Worm (Caenorhabditis elegans) whole organism, L2 larva: ENCODE measurements around the gene W03F8.4.

Source experiments
- C34F6.9 ChIP-seq: fragments of 150-350 bp; optimal IDR thresholded peaks from 2 replicates; lab custom pipeline; 2014; ENCODE audit warnings: missing biosample characterization, missing genetic modification characterization
- F13H6.1 ChIP-seq: sonication (generic microtip); optimal IDR thresholded peaks from 2 replicates; lab custom pipeline; 2016; ENCODE audit warnings: missing genetic modification characterization, missing compliant biosample characterization
- R02D3.7 ChIP-seq: fragments of 150-350 bp; optimal IDR thresholded peaks from 2 replicates; lab custom pipeline; 2014; ENCODE audit warnings: missing biosample characterization, missing genetic modification characterization
- Y55F3AM.14 ChIP-seq: fragments of 200-800 bp; sonication (Bioruptor generic); optimal IDR thresholded peaks from 2 replicates; lab custom pipeline; 2018; ENCODE audit warnings: mild to moderate bottlenecking, missing genetic modification characterization, missing compliant biosample characterization
- ZK546.5 ChIP-seq: sonication (generic microtip); optimal IDR thresholded peaks from 2 replicates; lab custom pipeline; 2017; ENCODE audit warnings: missing biosample characterization, missing genetic modification characterization
- alr-1 ChIP-seq: fragments of 150-350 bp; optimal IDR thresholded peaks from 2 replicates; lab custom pipeline; 2014; ENCODE audit warnings: missing biosample characterization, missing genetic modification characterization
- aly-2 ChIP-seq: fragments of 150-350 bp; optimal IDR thresholded peaks from 2 replicates; lab custom pipeline; 2014; ENCODE audit warnings: missing biosample characterization, missing genetic modification characterization
- ama-1 ChIP-seq: fragments of 150-350 bp; optimal IDR thresholded peaks from 2 replicates; lab custom pipeline; 2018; ENCODE audit warnings: inconsistent platforms
- blmp-1 ChIP-seq: sonication (generic microtip); optimal IDR thresholded peaks from 2 replicates; lab custom pipeline; 2017; ENCODE audit warnings: missing genetic modification characterization, mild to moderate bottlenecking, missing compliant biosample characterization, antibody characterized with exemption, moderate library complexity; ENCODE audit not compliant: insufficient read depth
- ceh-16 ChIP-seq: fragments of 150-350 bp; optimal IDR thresholded peaks from 2 replicates; lab custom pipeline; 2014; ENCODE audit warnings: missing biosample characterization, missing genetic modification characterization
- ceh-82 ChIP-seq: fragments of 150-350 bp; optimal IDR thresholded peaks from 2 replicates; lab custom pipeline; 2014; ENCODE audit warnings: missing biosample characterization, missing genetic modification characterization
- crh-2 ChIP-seq: sonication (generic microtip); optimal IDR thresholded peaks from 2 replicates; lab custom pipeline; 2017; ENCODE audit warnings: missing biosample characterization, missing genetic modification characterization
- dmd-4 ChIP-seq: sonication (generic microtip); optimal IDR thresholded peaks from 2 replicates; lab custom pipeline; 2017; ENCODE audit warnings: missing biosample characterization, missing genetic modification characterization
- egl-27 ChIP-seq: sonication (generic microtip); optimal IDR thresholded peaks from 3 replicates; lab custom pipeline; 2017; ENCODE audit warnings: missing biosample characterization, missing genetic modification reagents, missing genetic modification characterization
- elt-1 ChIP-seq: fragments of 150-350 bp; optimal IDR thresholded peaks from 2 replicates; lab custom pipeline; 2014; ENCODE audit warnings: missing biosample characterization, missing genetic modification characterization
- elt-3 ChIP-seq: sonication (generic microtip); optimal IDR thresholded peaks from 2 replicates; lab custom pipeline; 2017; ENCODE audit warnings: missing biosample characterization, missing genetic modification characterization
- fos-1 ChIP-seq: fragments of 150-350 bp; optimal IDR thresholded peaks from 2 replicates; lab custom pipeline; 2014; ENCODE audit warnings: missing biosample characterization, missing genetic modification characterization
- gmeb-1 ChIP-seq: fragments of 150-350 bp; optimal IDR thresholded peaks from 2 replicates; lab custom pipeline; 2014; ENCODE audit warnings: missing biosample characterization, missing genetic modification characterization
- lin-11 ChIP-seq: fragments of 150-350 bp; sonication (generic microtip); optimal IDR thresholded peaks from 2 replicates; lab custom pipeline; 2014; ENCODE audit warnings: missing biosample characterization, missing genetic modification characterization, inconsistent platforms, mixed read lengths
- lin-13 ChIP-seq: fragments of 150-350 bp; optimal IDR thresholded peaks from 2 replicates; lab custom pipeline; 2014; ENCODE audit warnings: missing biosample characterization, missing genetic modification reagents, missing genetic modification characterization
- lin-39 ChIP-seq: fragments of 150-350 bp; optimal IDR thresholded peaks from 2 replicates; lab custom pipeline; 2014; ENCODE audit warnings: missing biosample characterization, missing genetic modification reagents, missing genetic modification characterization
- lsy-2 ChIP-seq, 2 experiments: fragments of 150-350 bp in 1 of 2; sonication (generic microtip) in 1 of 2; optimal IDR thresholded peaks; 2 replicates each; lab custom pipeline; 2014 to 2017; ENCODE audit warnings: missing biosample characterization in 2 of 2, missing genetic modification characterization in 2 of 2
- mab-5 ChIP-seq: fragments of 150-350 bp; optimal IDR thresholded peaks from 2 replicates; lab custom pipeline; 2014; ENCODE audit warnings: missing biosample characterization, missing genetic modification characterization
- mbf-1 ChIP-seq: sonication (generic microtip); optimal IDR thresholded peaks from 2 replicates; lab custom pipeline; 2017; ENCODE audit warnings: missing biosample characterization, missing genetic modification characterization
- mdl-1 ChIP-seq, 2 experiments: fragments of 150-350 bp in 1 of 2; sonication (generic microtip) in 1 of 2; optimal IDR thresholded peaks; 2 replicates each; lab custom pipeline; 2017; ENCODE audit warnings: missing biosample characterization in 2 of 2, missing genetic modification characterization in 2 of 2
- nhr-10 ChIP-seq: sonication (generic microtip); optimal IDR thresholded peaks from 2 replicates; lab custom pipeline; 2017; ENCODE audit warnings: missing biosample characterization, missing genetic modification characterization
- nhr-11 ChIP-seq: fragments of 150-350 bp; optimal IDR thresholded peaks from 2 replicates; lab custom pipeline; 2014; ENCODE audit warnings: missing biosample characterization, missing genetic modification characterization
- nhr-12 ChIP-seq: fragments of 150-350 bp; optimal IDR thresholded peaks from 2 replicates; lab custom pipeline; 2014; ENCODE audit warnings: missing biosample characterization, missing genetic modification characterization
- nhr-129 ChIP-seq: fragments of 150-350 bp; optimal IDR thresholded peaks from 2 replicates; lab custom pipeline; 2014; ENCODE audit warnings: missing biosample characterization, missing genetic modification characterization
- nhr-21 ChIP-seq: fragments of 150-350 bp; optimal IDR thresholded peaks from 2 replicates; lab custom pipeline; 2014; ENCODE audit warnings: missing biosample characterization, missing genetic modification characterization
- nhr-23 ChIP-seq: fragments of 150-350 bp; optimal IDR thresholded peaks from 2 replicates; lab custom pipeline; 2014; ENCODE audit warnings: missing biosample characterization, missing genetic modification reagents, missing genetic modification characterization
- nhr-237 ChIP-seq: fragments of 150-350 bp; optimal IDR thresholded peaks from 2 replicates; lab custom pipeline; 2014; ENCODE audit warnings: missing biosample characterization, missing genetic modification characterization
- nhr-25 ChIP-seq: fragments of 150-350 bp; sonication (generic microtip); optimal IDR thresholded peaks from 3 replicates; lab custom pipeline; 2014; ENCODE audit warnings: missing biosample characterization, missing genetic modification characterization
- nhr-6 ChIP-seq: fragments of 150-350 bp; optimal IDR thresholded peaks from 2 replicates; lab custom pipeline; 2014; ENCODE audit warnings: missing biosample characterization, missing genetic modification characterization
- nhr-77 ChIP-seq: fragments of 150-350 bp; optimal IDR thresholded peaks from 2 replicates; lab custom pipeline; 2014; ENCODE audit warnings: missing biosample characterization, missing genetic modification characterization
- peb-1 ChIP-seq: fragments of 150-350 bp; optimal IDR thresholded peaks from 2 replicates; lab custom pipeline; 2014; ENCODE audit warnings: missing biosample characterization, missing genetic modification characterization
- sem-4 ChIP-seq: fragments of 150-350 bp; optimal IDR thresholded peaks from 2 replicates; lab custom pipeline; 2014; ENCODE audit warnings: missing biosample characterization, missing genetic modification reagents, missing genetic modification characterization
- skn-1 ChIP-seq: sonication (generic microtip); optimal IDR thresholded peaks from 2 replicates; lab custom pipeline; 2017; ENCODE audit warnings: missing biosample characterization, missing genetic modification characterization
- sma-3 ChIP-seq: sonication (generic microtip); optimal IDR thresholded peaks from 2 replicates; lab custom pipeline; 2016; ENCODE audit warnings: missing genetic modification reagents, missing genetic modification characterization, missing compliant biosample characterization
- sma-9 ChIP-seq, 2 experiments: fragments of 150-350 bp in 1 of 2; sonication (generic microtip) in 1 of 2; optimal IDR thresholded peaks; 2 replicates each; lab custom pipeline; 2014 to 2016; ENCODE audit warnings: missing genetic modification characterization in 2 of 2, mild to moderate bottlenecking in 1 of 2, missing biosample characterization in 1 of 2, missing compliant biosample characterization in 1 of 2, missing genetic modification reagents in 1 of 2, moderate library complexity in 1 of 2
- snpc-4 ChIP-seq: fragments of 150-350 bp; optimal IDR thresholded peaks from 2 replicates; lab custom pipeline; 2014; ENCODE audit warnings: missing biosample characterization, missing genetic modification characterization
- unc-39 ChIP-seq: fragments of 150-350 bp; optimal IDR thresholded peaks from 2 replicates; lab custom pipeline; 2014; ENCODE audit warnings: missing biosample characterization, missing genetic modification characterization
- unc-55 ChIP-seq: fragments of 150-350 bp; sonication (generic microtip); optimal IDR thresholded peaks from 3 replicates; lab custom pipeline; 2014; ENCODE audit warnings: missing biosample characterization, missing genetic modification reagents, missing genetic modification characterization
- unc-62 ChIP-seq: fragments of 150-350 bp; optimal IDR thresholded peaks from 2 replicates; lab custom pipeline; 2014; ENCODE audit warnings: missing biosample characterization, missing genetic modification reagents, missing genetic modification characterization
- zag-1 ChIP-seq: fragments of 150-350 bp; optimal IDR thresholded peaks from 2 replicates; lab custom pipeline; 2014; ENCODE audit warnings: missing biosample characterization, missing genetic modification characterization
- ztf-1 ChIP-seq: fragments of 200-800 bp; sonication (Bioruptor generic); conservative IDR thresholded peaks from 2 replicates; pipeline ENCODE4 v1.3.6; 2022; ENCODE audit warnings: missing genetic modification characterization, missing compliant biosample characterization
- ztf-11 ChIP-seq: sonication (generic microtip); optimal IDR thresholded peaks from 2 replicates; lab custom pipeline; 2017; ENCODE audit warnings: missing biosample characterization, missing genetic modification characterization
- ztf-4 ChIP-seq: fragments of 150-350 bp; optimal IDR thresholded peaks from 2 replicates; lab custom pipeline; 2014; ENCODE audit warnings: missing biosample characterization, missing genetic modification characterization

The W03F8.4 gene

DNA sequence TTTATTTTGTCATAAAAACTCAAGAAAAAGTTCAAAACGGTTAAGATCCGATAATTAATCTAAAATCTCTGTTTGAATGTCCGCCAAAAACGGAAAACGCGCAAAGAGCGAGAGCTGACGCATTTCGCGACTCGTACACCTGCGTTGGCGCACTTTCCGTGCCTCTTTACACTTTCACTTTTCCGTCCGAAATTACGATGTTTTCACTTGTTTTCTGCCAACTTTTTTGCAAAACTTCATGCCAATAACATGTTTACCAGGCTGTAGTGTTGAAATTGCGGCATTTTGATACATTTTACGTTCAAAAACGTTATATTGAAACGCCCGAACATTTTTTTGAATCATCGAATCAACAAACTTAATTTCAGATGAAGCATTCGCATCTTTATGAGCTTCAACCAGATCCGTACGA lies at the start of gene W03F8.4:
Gene W03F8.4 (plus strand): TSS at position 369 of the 412 bp plus-strand sequence.
- TF ChIP-seq sma-9 (GFP tag; optimal IDR thresholded peaks at IDR 0.05; lab: Kevin White, UChicago) (peak; percentile 96), sma-9 (tag; optimal IDR thresholded peaks at IDR 0.05; lab: Kevin White, UChicago) (no peak), nhr-129 (tag; lab: Kevin White, UChicago) (peak; percentile 92), C34F6.9 (tag; lab: Kevin White, UChicago) (peak; percentile 94), nhr-21 (tag; lab: Kevin White, UChicago) (peak; percentile 95), ztf-1 (GFP tag; lab: Robert Waterston, UW) (no peak), fos-1 (tag; lab: Kevin White, UChicago) (peak; percentile 82), lin-39 (tag; lab: Kevin White, UChicago) (no peak), elt-1 (tag; lab: Kevin White, UChicago) (no peak), zag-1 (tag; lab: Kevin White, UChicago) (peak; percentile 40), crh-2 (tag; lab: Kevin White, UChicago) (peak; percentile 95), lsy-2 (tag; optimal IDR thresholded peaks at IDR 0.05; lab: Kevin White, UChicago) (peak; percentile 92 to 96), unc-55 (GFP tag; lab: Kevin White, UChicago) (peak; percentile 90), unc-62 (GFP tag; lab: Kevin White, UChicago) (no peak), aly-2 (tag; lab: Kevin White, UChicago) (no peak), mab-5 (tag; lab: Kevin White, UChicago) (peak; percentile 88), nhr-23 (tag; lab: Kevin White, UChicago) (no peak), alr-1 (no peak), ama-1 (lab: Kevin White, UChicago) (no peak), peb-1 (tag; lab: Kevin White, UChicago) (no peak), nhr-237 (peak; percentile 39), ZK546.5 (tag; lab: Kevin White, UChicago) (peak; percentile 60), sem-4 (tag; lab: Kevin White, UChicago) (peak; percentile 94), nhr-10 (tag; lab: Kevin White, UChicago) (peak; percentile 57), nhr-77 (tag; lab: Kevin White, UChicago) (peak; percentile 60), gmeb-1 (peak; percentile 99), lin-11 (tag; lab: Kevin White, UChicago) (peak; percentile 95), Y55F3AM.14 (GFP tag; lab: Kevin White, UChicago) (peak; percentile 72), snpc-4 (tag; lab: Kevin White, UChicago) (peak; percentile 86), egl-27 (peak; percentile 68), F13H6.1 (tag; lab: Kevin White, UChicago) (peak; percentile 93), nhr-25 (tag; lab: Kevin White, UChicago) (peak; percentile 96), mbf-1 (tag; lab: Kevin White, UChicago) (no peak), R02D3.7 (tag; lab: Kevin White, UChicago) (peak; percentile 76), unc-39 (no peak), skn-1 (tag; lab: Kevin White, UChicago) (peak; percentile 59), mdl-1 (tag; optimal IDR thresholded peaks at IDR 0.05; lab: Kevin White, UChicago) (peak; percentile 3 to 15), lin-13 (GFP tag; lab: Kevin White, UChicago) (peak; percentile 91), dmd-4 (tag; lab: Kevin White, UChicago) (peak; percentile 45), elt-3 (tag; lab: Kevin White, UChicago) (no peak), ztf-4 (tag; lab: Kevin White, UChicago) (peak; percentile 90), blmp-1 (tag; lab: Kevin White, UChicago) (peak; percentile 100), ztf-11 (no peak), ceh-82 (tag; lab: Kevin White, UChicago) (peak; percentile 63), ceh-16 (tag; lab: Kevin White, UChicago) (peak; percentile 82), nhr-11 (tag; lab: Kevin White, UChicago) (no peak), nhr-6 (tag; lab: Kevin White, UChicago) (peak; percentile 89), sma-3 (peak; percentile 97), nhr-12 (tag; lab: Kevin White, UChicago) (peak; percentile 51)
